Worm (Caenorhabditis elegans) whole organism, L2 larva: ENCODE data around the gene ugt-9.

Experiments used
- F13H6.1 ChIP-seq: sonication (generic microtip); optimal IDR thresholded peaks from 2 replicates; lab custom pipeline; 2016; ENCODE audit warnings: missing genetic modification characterization, missing compliant biosample characterization
- ceh-82 ChIP-seq: fragments of 150-350 bp; optimal IDR thresholded peaks from 2 replicates; lab custom pipeline; 2014; ENCODE audit warnings: missing biosample characterization, missing genetic modification characterization
- dmd-4 ChIP-seq: sonication (generic microtip); optimal IDR thresholded peaks from 2 replicates; lab custom pipeline; 2017; ENCODE audit warnings: missing biosample characterization, missing genetic modification characterization
- nhr-12 ChIP-seq: fragments of 150-350 bp; optimal IDR thresholded peaks from 2 replicates; lab custom pipeline; 2014; ENCODE audit warnings: missing biosample characterization, missing genetic modification characterization
- nhr-21 ChIP-seq: fragments of 150-350 bp; optimal IDR thresholded peaks from 2 replicates; lab custom pipeline; 2014; ENCODE audit warnings: missing biosample characterization, missing genetic modification characterization
- nhr-6 ChIP-seq: fragments of 150-350 bp; optimal IDR thresholded peaks from 2 replicates; lab custom pipeline; 2014; ENCODE audit warnings: missing biosample characterization, missing genetic modification characterization
- nhr-77 ChIP-seq: fragments of 150-350 bp; optimal IDR thresholded peaks from 2 replicates; lab custom pipeline; 2014; ENCODE audit warnings: missing biosample characterization, missing genetic modification characterization
- snpc-4 ChIP-seq: fragments of 150-350 bp; optimal IDR thresholded peaks from 2 replicates; lab custom pipeline; 2014; ENCODE audit warnings: missing biosample characterization, missing genetic modification characterization
- unc-55 ChIP-seq: fragments of 150-350 bp; sonication (generic microtip); optimal IDR thresholded peaks from 3 replicates; lab custom pipeline; 2014; ENCODE audit warnings: missing biosample characterization, missing genetic modification reagents, missing genetic modification characterization
- zag-1 ChIP-seq: fragments of 150-350 bp; optimal IDR thresholded peaks from 2 replicates; lab custom pipeline; 2014; ENCODE audit warnings: missing biosample characterization, missing genetic modification characterization
- ztf-1 ChIP-seq: fragments of 200-800 bp; sonication (Bioruptor generic); conservative IDR thresholded peaks from 2 replicates; pipeline ENCODE4 v1.3.6; 2022; ENCODE audit warnings: missing genetic modification characterization, missing compliant biosample characterization

- no peak for TF ChIP-seq nhr-21 (tag; lab: Kevin White, UChicago)
- TF ChIP-seq ztf-1 (GFP tag; lab: Robert Waterston, UW): no peak
- no peak for TF ChIP-seq F13H6.1 (tag; lab: Kevin White, UChicago)
- no peak for TF ChIP-seq unc-55 (GFP tag; lab: Kevin White, UChicago)
- TF ChIP-seq nhr-77 (tag; lab: Kevin White, UChicago): no peak
- TF ChIP-seq snpc-4 (tag; lab: Kevin White, UChicago): no peak
- no peak for TF ChIP-seq dmd-4 (tag; lab: Kevin White, UChicago)
- no peak for TF ChIP-seq nhr-12 (tag; lab: Kevin White, UChicago)
- TF ChIP-seq ceh-82 (tag; lab: Kevin White, UChicago): no peak
- no peak for TF ChIP-seq nhr-6
- TF ChIP-seq zag-1 (tag; lab: Kevin White, UChicago): no peak
Observed at ce11 chrV:4895744-4896143, at the start of gene ugt-9.
